Worm (Caenorhabditis elegans) whole organism, mixed stage, embryonic: ENCODE data around the gene pipp-4P.

Experiments used
- M03D4.4 ChIP-seq: sonication (generic microtip); optimal IDR thresholded peaks from 2 replicates; lab custom pipeline; 2017; ENCODE audit warnings: mild to moderate bottlenecking, missing genetic modification characterization, missing compliant biosample characterization
- blmp-1 ChIP-seq: fragments of 150-350 bp; optimal IDR thresholded peaks from 2 replicates; lab custom pipeline; 2014; ENCODE audit warnings: missing biosample characterization, missing genetic modification characterization
- ceh-39 ChIP-seq: fragments of 150-350 bp; optimal IDR thresholded peaks from 2 replicates; lab custom pipeline; 2014; ENCODE audit warnings: missing biosample characterization, missing genetic modification characterization
- ceh-43 ChIP-seq: fragments of 200-800 bp; sonication (Bioruptor generic); optimal IDR thresholded peaks from 2 replicates; lab custom pipeline; 2018; ENCODE audit warnings: mild to moderate bottlenecking, missing genetic modification characterization, moderate library complexity, missing compliant biosample characterization
- ceh-83 ChIP-seq: fragments of 200-800 bp; sonication (Bioruptor generic); optimal IDR thresholded peaks from 2 replicates; lab custom pipeline; 2018; ENCODE audit warnings: mild to moderate bottlenecking, missing genetic modification characterization, missing compliant biosample characterization
- cnd-1 ChIP-seq: fragments of 200-800 bp; sonication (Bioruptor generic); optimal IDR thresholded peaks from 2 replicates; lab custom pipeline; 2018; ENCODE audit warnings: mild to moderate bottlenecking, missing genetic modification characterization, missing compliant biosample characterization
- drap-1 ChIP-seq: fragments of 200-800 bp; sonication (Bioruptor generic); optimal IDR thresholded peaks from 3 replicates; lab custom pipeline; 2018; ENCODE audit warnings: mild to moderate bottlenecking, missing genetic modification characterization, missing compliant biosample characterization
- flh-1 ChIP-seq: fragments of 200-800 bp; sonication (Bioruptor generic); optimal IDR thresholded peaks from 2 replicates; lab custom pipeline; 2018; ENCODE audit warnings: mild to moderate bottlenecking, missing genetic modification characterization, moderate library complexity, missing compliant biosample characterization
- ham-2 ChIP-seq: fragments of 200-800 bp; sonication (Bioruptor generic); optimal IDR thresholded peaks from 2 replicates; lab custom pipeline; 2018; ENCODE audit warnings: mild to moderate bottlenecking, missing genetic modification characterization, missing compliant biosample characterization
- hlh-1 ChIP-seq: fragments of 150-350 bp; optimal IDR thresholded peaks from 2 replicates; lab custom pipeline; 2014; ENCODE audit warnings: missing biosample characterization, missing genetic modification reagents, missing genetic modification characterization
- lin-13 ChIP-seq: fragments of 150-350 bp; optimal IDR thresholded peaks from 2 replicates; lab custom pipeline; 2014; ENCODE audit warnings: missing biosample characterization, missing genetic modification characterization
- lin-32 ChIP-seq: fragments of 200-800 bp; sonication (Bioruptor generic); optimal IDR thresholded peaks from 2 replicates; lab custom pipeline; 2018; ENCODE audit warnings: mild to moderate bottlenecking, missing genetic modification characterization, missing compliant biosample characterization
- mab-5 ChIP-seq: fragments of 150-350 bp; optimal IDR thresholded peaks from 2 replicates; lab custom pipeline; 2014; ENCODE audit warnings: missing biosample characterization, missing genetic modification characterization
- mls-2 ChIP-seq: sonication (generic microtip); optimal IDR thresholded peaks from 2 replicates; lab custom pipeline; 2016; ENCODE audit warnings: mild to moderate bottlenecking, missing genetic modification characterization, moderate library complexity, missing compliant biosample characterization
- nhr-12 ChIP-seq: fragments of 150-350 bp; optimal IDR thresholded peaks from 2 replicates; lab custom pipeline; 2014; ENCODE audit warnings: missing biosample characterization, missing genetic modification characterization
- nhr-2 ChIP-seq: fragments of 150-350 bp; optimal IDR thresholded peaks from 2 replicates; lab custom pipeline; 2014; ENCODE audit warnings: missing biosample characterization, missing genetic modification characterization
- nhr-237 ChIP-seq: fragments of 150-350 bp; optimal IDR thresholded peaks from 2 replicates; lab custom pipeline; 2014; ENCODE audit warnings: missing biosample characterization, missing genetic modification characterization
- nhr-28 ChIP-seq: fragments of 150-350 bp; optimal IDR thresholded peaks from 2 replicates; lab custom pipeline; 2014; ENCODE audit warnings: missing biosample characterization, missing genetic modification characterization
- nhr-76 ChIP-seq: sonication (generic microtip); optimal IDR thresholded peaks from 2 replicates; lab custom pipeline; 2017; ENCODE audit warnings: missing biosample characterization, missing genetic modification characterization
- sem-2 ChIP-seq: fragments of 200-800 bp; sonication (Bioruptor generic); optimal IDR thresholded peaks from 2 replicates; lab custom pipeline; 2018; ENCODE audit warnings: mild to moderate bottlenecking, missing genetic modification characterization, missing compliant biosample characterization
- sptf-1 ChIP-seq: sonication (generic microtip); optimal IDR thresholded peaks from 2 replicates; lab custom pipeline; 2017; ENCODE audit warnings: mild to moderate bottlenecking, missing genetic modification characterization, moderate library complexity, missing compliant biosample characterization
- tbx-8 ChIP-seq: fragments of 200-800 bp; sonication (Bioruptor generic); optimal IDR thresholded peaks from 2 replicates; lab custom pipeline; 2018; ENCODE audit warnings: mild to moderate bottlenecking, missing genetic modification characterization, moderate library complexity, missing compliant biosample characterization
- unc-120 ChIP-seq: sonication (generic microtip); optimal IDR thresholded peaks from 2 replicates; lab custom pipeline; 2017; ENCODE audit warnings: missing genetic modification characterization, missing compliant biosample characterization; ENCODE audit not compliant: poor library complexity, severe bottlenecking
- unc-39 ChIP-seq: fragments of 150-350 bp; optimal IDR thresholded peaks from 2 replicates; lab custom pipeline; 2014; ENCODE audit warnings: missing biosample characterization, missing genetic modification characterization
- unc-62 ChIP-seq: fragments of 150-350 bp; optimal IDR thresholded peaks from 2 replicates; lab custom pipeline; 2014; ENCODE audit warnings: missing biosample characterization, missing genetic modification reagents, missing genetic modification characterization
- zip-8 ChIP-seq: fragments of 150-350 bp; optimal IDR thresholded peaks from 2 replicates; lab custom pipeline; 2014; ENCODE audit warnings: missing biosample characterization, missing genetic modification characterization

The pipp-4P gene

ce11 chrIII:2816205-2816923 is 2.7 kb upstream of the pipp-4P start:
- TF ChIP-seq nhr-12 (tag; lab: Kevin White, UChicago) (no peak), zip-8 (tag; lab: Kevin White, UChicago) (no peak), cnd-1 (tag; lab: Kevin White, UChicago) (no peak), lin-13 (no peak), nhr-2 (tag; lab: Kevin White, UChicago) (no peak), drap-1 (GFP tag; lab: Kevin White, UChicago) (no peak), unc-39 (tag; lab: Kevin White, UChicago) (no peak), nhr-28 (tag; lab: Kevin White, UChicago) (no peak), ceh-43 (GFP tag; lab: Kevin White, UChicago) (no peak), lin-32 (GFP tag; lab: Kevin White, UChicago) (no peak), ceh-39 (no peak)

- no peak for TF ChIP-seq lin-13
- no peak for TF ChIP-seq mab-5
- no peak for TF ChIP-seq flh-1 (GFP tag; lab: Kevin White, UChicago)
- no peak for TF ChIP-seq nhr-237 (tag; lab: Kevin White, UChicago)
- TF ChIP-seq lin-32 (GFP tag; lab: Kevin White, UChicago) = no peak
- no peak for TF ChIP-seq unc-62 (GFP tag; lab: Kevin White, UChicago)
- no peak for TF ChIP-seq hlh-1 (tag; lab: Kevin White, UChicago)
- no peak for TF ChIP-seq tbx-8
- TF ChIP-seq ceh-83 = no peak
- no peak for TF ChIP-seq zip-8 (tag; lab: Kevin White, UChicago)
These were observed 1.2 kb upstream of the pipp-4P start for ce11 chrIII:2817847-2818246.

- TF ChIP-seq blmp-1 (no peak), nhr-28 (tag; lab: Kevin White, UChicago) (no peak), flh-1 (GFP tag; lab: Kevin White, UChicago) (no peak), nhr-76 (no peak), unc-120 (tag; lab: Kevin White, UChicago) (no peak)
These were observed 7.7 kb downstream of the pipp-4P start, which contains the start of gene Y71H2AM.1 for ce11 chrIII:2826770-2827169. Gene Y71H2AM.1 (plus strand): TSS chrIII:2827070.

- no peak for TF ChIP-seq nhr-237 (tag; lab: Kevin White, UChicago)
- TF ChIP-seq M03D4.4 (tag; lab: Kevin White, UChicago) = no peak
- TF ChIP-seq lin-13 = no peak
These were observed 13.4 kb downstream of the pipp-4P start, which contains the start of gene Y71H2AM.29 for ce11 chrIII:2832483-2832882. Gene Y71H2AM.29 (plus strand): TSS chrIII:2832783.

ce11 chrIII:2834363-2834762 is 15.3 kb downstream of the pipp-4P start, which contains the start of gene txdc-17:
Gene txdc-17 (plus strand): TSS chrIII:2834663.
- TF ChIP-seq blmp-1 (no peak), ham-2 (GFP tag; lab: Kevin White, UChicago) (no peak), unc-62 (GFP tag; lab: Kevin White, UChicago) (no peak), tbx-8 (no peak), sptf-1 (tag; lab: Kevin White, UChicago) (no peak), mls-2 (no peak), sem-2 (GFP tag; lab: Kevin White, UChicago) (no peak), drap-1 (GFP tag; lab: Kevin White, UChicago) (no peak)

- no peak for TF ChIP-seq tbx-8
- TF ChIP-seq nhr-2 (tag; lab: Kevin White, UChicago) = no peak
- TF ChIP-seq blmp-1 = no peak
These were observed 15.9 kb downstream of the pipp-4P start for ce11 chrIII:2834998-2835397.

ce11 chrIII:2836339-2836738 is 17.3 kb downstream of the pipp-4P start, which contains the start of gene josd-1:
Gene josd-1 (plus strand): TSS chrIII:2836639.
- TF ChIP-seq zip-8 (tag; lab: Kevin White, UChicago) (peak; percentile 79), unc-62 (GFP tag; lab: Kevin White, UChicago) (no peak)
